Worm (Caenorhabditis elegans) whole organism, L1 larva: ENCODE results near the gene F58E6.5.

Experiments used
- blmp-1 ChIP-seq: fragments of 150-350 bp; optimal IDR thresholded peaks from 2 replicates; lab custom pipeline; 2014; ENCODE audit warnings: missing biosample characterization, missing genetic modification characterization
- elt-2 ChIP-seq: sonication (generic microtip); optimal IDR thresholded peaks from 2 replicates; lab custom pipeline; 2016; ENCODE audit warnings: missing genetic modification characterization, mild to moderate bottlenecking, inconsistent platforms, missing compliant biosample characterization, missing genetic modification reagents
- jun-1 ChIP-seq: fragments of 150-350 bp; optimal IDR thresholded peaks from 2 replicates; lab custom pipeline; 2014; ENCODE audit warnings: missing biosample characterization, missing genetic modification reagents, missing genetic modification characterization
- nhr-76 ChIP-seq: sonication (generic microtip); optimal IDR thresholded peaks from 2 replicates; lab custom pipeline; 2017; ENCODE audit warnings: missing biosample characterization, missing genetic modification characterization
- sox-4 ChIP-seq: sonication (generic microtip); optimal IDR thresholded peaks from 2 replicates; lab custom pipeline; 2016; ENCODE audit warnings: missing genetic modification characterization, missing compliant biosample characterization
- sptf-1 ChIP-seq: fragments of 150-350 bp; optimal IDR thresholded peaks from 2 replicates; lab custom pipeline; 2014; ENCODE audit warnings: missing biosample characterization, missing genetic modification characterization

ce11 chrV:9737287-9737686 is 17.1 kb downstream of the F58E6.5 start, which contains the start of gene aqp-4:
- TF ChIP-seq elt-2 (tag; lab: Kevin White, UChicago) (peak; percentile 26), nhr-76 (tag; lab: Kevin White, UChicago) (no peak), sptf-1 (no peak), blmp-1 (tag; lab: Kevin White, UChicago) (no peak), sox-4 (tag; lab: Kevin White, UChicago) (no peak), jun-1 (tag; lab: Kevin White, UChicago) (no peak)
